Fruit fly (Drosophila melanogaster): ENCODE measurements around the gene CG8677.

- TF ChIP-seq h (optimal IDR thresholded peaks at IDR 0.05) (no peak), ttk (optimal IDR thresholded peaks at IDR 0.05) (no peak), psq (optimal IDR thresholded peaks at IDR 0.05) (no peak)
Observed at dm6 chr2L:21172922-21173321, 48.2 kb upstream of the CG8677 start, which contains the start of gene CG31627.
